Fruit fly (Drosophila melanogaster) whole organism, prepupa: ENCODE results near the gene Hira.

ENCODE experiments used
- CG32006 ChIP-seq: fragments of 200-800 bp; sonication (Bioruptor generic); optimal IDR thresholded peaks from 3 replicates; lab custom pipeline; 2017; ENCODE audit warnings: missing biosample characterization, mild to moderate bottlenecking, missing genetic modification characterization
- CG8319 ChIP-seq: fragments of 200-800 bp; sonication (Bioruptor generic); optimal IDR thresholded peaks from 3 replicates; lab custom pipeline; 2016; ENCODE audit warnings: missing biosample characterization, missing genetic modification characterization
- Gug ChIP-seq: fragments of 200-800 bp; sonication (Bioruptor generic); IDR thresholded peaks from 2 replicates; pipeline ENCODE4 v1.3.6; 2022; ENCODE audit warnings: missing biosample characterization, missing genetic modification characterization
- Sox102F ChIP-seq: fragments of 200-800 bp; sonication (Bioruptor generic); optimal IDR thresholded peaks from 2 replicates; lab custom pipeline; 2016; ENCODE audit warnings: missing biosample characterization, mild to moderate bottlenecking, missing genetic modification characterization
- Sox15 ChIP-seq: fragments of 200-800 bp; sonication (Bioruptor generic); optimal IDR thresholded peaks from 3 replicates; lab custom pipeline; 2016; ENCODE audit warnings: missing biosample characterization, missing genetic modification characterization
- fd85E ChIP-seq: fragments of 200-800 bp; sonication (Bioruptor generic); optimal IDR thresholded peaks from 3 replicates; lab custom pipeline; 2016; ENCODE audit warnings: missing biosample characterization, missing genetic modification characterization
- salr ChIP-seq, 2 experiments: fragments of 200-800 bp; sonication (Bioruptor generic); optimal IDR thresholded peaks; 3 replicates each; lab custom pipeline; 2016 to 2018; ENCODE audit warnings: missing biosample characterization in 2 of 2, missing genetic modification characterization in 2 of 2, mild to moderate bottlenecking in 1 of 2
- spab ChIP-seq: fragments of 200-800 bp; sonication (Bioruptor generic); optimal IDR thresholded peaks from 2 replicates; lab custom pipeline; 2017; ENCODE audit warnings: missing biosample characterization, mild to moderate bottlenecking, missing genetic modification characterization, missing genetic modification reagents

dm6 chrX:7728251-7729164 lies 6.6 kb downstream of the Hira start, which contains the start of the genes NELF-B and CG12155:
- no peak for TF ChIP-seq Sox102F
- TF ChIP-seq salr (GFP tag; optimal IDR thresholded peaks at IDR 0.05; lab: Kevin White, UChicago), result no peak
- no peak for TF ChIP-seq Gug (GFP tag; lab: Robert Waterston, UW)
- TF ChIP-seq spab (GFP tag; lab: Kevin White, UChicago), result no peak
- TF ChIP-seq Sox15 (GFP tag; lab: Kevin White, UChicago), result peak; percentile 15
- TF ChIP-seq CG8319 (GFP tag; lab: Kevin White, UChicago), result peak; percentile 0
- no peak for TF ChIP-seq fd85E
- TF ChIP-seq CG32006 (GFP tag; lab: Kevin White, UChicago), result peak; percentile 69
